Fruit fly (Drosophila melanogaster) whole organism, wandering third instar larva: ENCODE measurements around the gene CG43062.

Experiments
- Abd-B ChIP-seq: fragments of >200 bp; optimal IDR thresholded peaks from 2 replicates; lab custom pipeline; 2017; ENCODE audit warnings: missing biosample characterization, missing genetic modification characterization
- CG32264 ChIP-seq: fragments of 200-800 bp; sonication (Bioruptor generic); optimal IDR thresholded peaks from 2 replicates; lab custom pipeline; 2016; ENCODE audit warnings: missing biosample characterization, missing genetic modification characterization
- CrebA ChIP-seq: fragments of 200-800 bp; sonication (Bioruptor generic); optimal IDR thresholded peaks from 2 replicates; lab custom pipeline; 2016; ENCODE audit warnings: missing biosample characterization, mild to moderate bottlenecking, missing genetic modification characterization, borderline replicate concordance
- Dfd ChIP-seq: fragments of >200 bp; optimal IDR thresholded peaks from 2 replicates; lab custom pipeline; 2017; ENCODE audit warnings: missing biosample characterization, missing genetic modification characterization
- Dif ChIP-seq: fragments of 200-275, 200-300 bp; sonication (Bioruptor generic); optimal IDR thresholded peaks from 2 replicates; lab custom pipeline; 2018; ENCODE audit warnings: missing biosample characterization, missing genetic modification characterization; ENCODE audit not compliant: partially characterized antibody
- HLH106 ChIP-seq: fragments of 200-800 bp; optimal IDR thresholded peaks from 3 replicates; lab custom pipeline; 2019; ENCODE audit warnings: missing biosample characterization, mild to moderate bottlenecking, missing genetic modification characterization, moderate library complexity
- Hr83 ChIP-seq: fragments of 200-300 bp; sonication (Bioruptor generic); optimal IDR thresholded peaks from 2 replicates; lab custom pipeline; 2016; ENCODE audit warnings: missing biosample characterization, mild to moderate bottlenecking, missing genetic modification characterization, moderate library complexity; ENCODE audit not compliant: poor library complexity, severe bottlenecking
- Jra ChIP-seq: sonication (Bioruptor generic); optimal IDR thresholded peaks from 2 replicates; lab custom pipeline; 2016; ENCODE audit warnings: missing biosample characterization, missing genetic modification characterization
- Mio ChIP-seq: sonication (Bioruptor generic); optimal IDR thresholded peaks from 2 replicates; lab custom pipeline; 2016; ENCODE audit warnings: missing biosample characterization, missing genetic modification characterization
- Myc ChIP-seq: fragments of >200 bp; optimal IDR thresholded peaks from 2 replicates; lab custom pipeline; 2017
- N ChIP-seq: fragments of >200 bp; optimal IDR thresholded peaks from 2 replicates; lab custom pipeline; 2018; ENCODE audit warnings: missing biosample characterization, missing external identifiers, missing genetic modification characterization
- OdsH ChIP-seq: fragments of 200-800 bp; sonication (Bioruptor generic); optimal IDR thresholded peaks from 2 replicates; lab custom pipeline; 2016; ENCODE audit warnings: missing biosample characterization, mild to moderate bottlenecking, missing genetic modification characterization
- Rel ChIP-seq, 2 experiments: fragments of 200-800 bp; sonication (Bioruptor generic) in 1 of 2; optimal IDR thresholded peaks; 2 replicates in 1 of 2; 3 replicates in 1 of 2; lab custom pipeline; 2016 to 2019; ENCODE audit warnings: mild to moderate bottlenecking in 2 of 2, missing biosample characterization in 2 of 2, missing genetic modification characterization in 2 of 2, moderate library complexity in 1 of 2
- Sp1 ChIP-seq: fragments of 200-800 bp; sonication (Bioruptor generic); optimal IDR thresholded peaks from 3 replicates; lab custom pipeline; 2019; ENCODE audit warnings: missing biosample characterization, mild to moderate bottlenecking, missing genetic modification characterization, moderate library complexity
- br ChIP-seq: fragments of 200-800 bp; sonication (Bioruptor generic); optimal IDR thresholded peaks from 2 replicates; lab custom pipeline; 2016; ENCODE audit warnings: missing biosample characterization, missing genetic modification characterization
- brk ChIP-seq: fragments of 200-800 bp; sonication (Bioruptor generic); optimal IDR thresholded peaks from 2 replicates; lab custom pipeline; 2016; ENCODE audit warnings: missing biosample characterization, mild to moderate bottlenecking, missing genetic modification characterization
- dmrt93B ChIP-seq: fragments of 200-800 bp; sonication (Bioruptor generic); optimal IDR thresholded peaks from 2 replicates; lab custom pipeline; 2018; ENCODE audit warnings: missing biosample characterization, mild to moderate bottlenecking, missing genetic modification characterization
- dsf ChIP-seq: sonication (Bioruptor generic); optimal IDR thresholded peaks from 2 replicates; lab custom pipeline; 2016; ENCODE audit warnings: missing biosample characterization, missing genetic modification characterization, borderline replicate concordance
- ey ChIP-seq: fragments of 200-800 bp; sonication (Bioruptor generic); optimal IDR thresholded peaks from 2 replicates; lab custom pipeline; 2016; ENCODE audit warnings: missing biosample characterization, missing genetic modification characterization
- foxo ChIP-seq, 2 experiments: fragments of 200-800 bp; sonication (Bioruptor generic); optimal IDR thresholded peaks; 2 replicates in 1 of 2; 3 replicates in 1 of 2; lab custom pipeline; 2016 to 2017; ENCODE audit warnings: missing biosample characterization in 2 of 2, missing genetic modification characterization in 2 of 2
- h ChIP-seq: fragments of 200-800 bp; sonication (Bioruptor generic); optimal IDR thresholded peaks from 3 replicates; lab custom pipeline; 2016; ENCODE audit warnings: missing biosample characterization, mild to moderate bottlenecking, missing genetic modification characterization
- rgr ChIP-seq: fragments of 200-800 bp; sonication (Bioruptor generic); optimal IDR thresholded peaks from 3 replicates; lab custom pipeline; 2016; ENCODE audit warnings: missing biosample characterization, mild to moderate bottlenecking, missing genetic modification characterization
- sage ChIP-seq: fragments of 200-800 bp; sonication (Bioruptor generic); optimal IDR thresholded peaks from 2 replicates; lab custom pipeline; 2016; ENCODE audit warnings: missing biosample characterization, mild to moderate bottlenecking, missing genetic modification characterization
- sv ChIP-seq: fragments of 200-800 bp; sonication (Bioruptor generic); optimal IDR thresholded peaks from 3 replicates; lab custom pipeline; 2016; ENCODE audit warnings: missing biosample characterization, missing genetic modification characterization
- usp ChIP-seq: fragments of >200 bp; optimal IDR thresholded peaks from 2 replicates; lab custom pipeline; 2017; ENCODE audit warnings: missing biosample characterization, missing genetic modification characterization
- woc ChIP-seq: sonication (Bioruptor generic); optimal IDR thresholded peaks from 2 replicates; lab custom pipeline; 2016; ENCODE audit warnings: missing biosample characterization, mild to moderate bottlenecking, missing genetic modification characterization

The CG43062 gene

DNA sequence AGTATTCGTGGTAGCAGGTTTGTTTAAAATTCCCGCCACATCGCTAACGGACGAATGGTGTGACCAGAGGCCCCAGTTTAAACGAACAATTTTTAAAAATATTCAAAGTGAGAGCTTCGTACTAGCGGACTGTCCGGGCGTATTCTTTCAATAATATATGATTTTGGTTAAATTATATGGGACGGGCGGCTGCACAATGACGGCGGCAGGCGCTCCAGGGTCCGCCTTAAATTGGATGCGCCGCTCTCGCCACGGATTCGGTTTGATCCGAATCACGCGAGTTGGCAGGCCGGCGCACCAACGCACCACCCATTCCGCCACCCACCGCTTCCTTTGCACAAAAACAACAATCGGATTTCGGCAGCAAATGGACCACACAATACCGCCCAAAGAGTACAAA, 14.8 kb upstream of the CG43062 start, which contains the start of gene CG14721:
Gene CG14721 (plus strand): TSS at position 111 of the 400 bp plus-strand sequence.
- TF ChIP-seq ey (GFP tag; lab: Kevin White, UChicago) (peak; percentile 6), sage (GFP tag; lab: Kevin White, UChicago) (no peak)

DNA sequence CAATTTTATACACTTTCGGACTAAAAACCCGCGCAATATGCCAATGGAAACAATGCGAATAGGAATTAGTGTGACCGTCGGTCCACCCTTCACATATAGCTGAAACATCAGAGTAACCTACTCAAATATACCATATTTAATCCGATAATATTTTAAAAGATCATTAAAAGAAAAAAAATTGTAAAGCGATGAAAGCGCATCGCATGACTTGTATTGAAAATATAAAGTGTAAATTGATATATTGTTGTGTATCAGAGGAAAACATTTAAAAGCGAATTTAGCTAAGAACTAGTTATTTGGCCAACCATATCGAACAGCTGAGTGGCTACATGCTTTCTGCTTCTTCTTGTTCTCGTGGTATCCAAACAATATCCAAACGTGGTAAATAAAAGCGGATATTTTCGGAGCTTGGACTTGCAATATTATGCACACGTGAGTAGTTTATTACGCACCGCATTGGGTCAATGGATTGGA, 8.4 kb upstream of the CG43062 start, which contains the start of the genes Blm and CG14722:
Gene Blm (minus strand): TSS at position 54 of the 474 bp plus-strand sequence.
Gene CG14722 (plus strand): TSS at position 161 of the 474 bp plus-strand sequence.
- TF ChIP-seq ey (GFP tag; lab: Kevin White, UChicago) (no peak), CrebA (GFP tag; lab: Kevin White, UChicago) (no peak), Myc (lab: Kevin White, UChicago) (peak; percentile 73), HLH106 (tag; lab: Kevin White, UChicago) (no peak), Hr83 (GFP tag; lab: Kevin White, UChicago) (no peak), foxo (GFP tag; optimal IDR thresholded peaks at IDR 0.05; lab: Kevin White, UChicago) (no peak), dmrt93B (GFP tag; lab: Kevin White, UChicago) (no peak), Abd-B (GFP tag; lab: Kevin White, UChicago) (no peak), Rel (GFP tag; optimal IDR thresholded peaks at IDR 0.05; lab: Kevin White, UChicago) (no peak), Rel (tag; optimal IDR thresholded peaks at IDR 0.05; lab: Kevin White, UChicago) (peak; percentile 1), Dif (GFP tag; lab: Kevin White, UChicago) (no peak), CG32264 (GFP tag; lab: Kevin White, UChicago) (no peak), Mio (GFP tag; lab: Kevin White, UChicago) (no peak), Jra (no peak), woc (GFP tag; lab: Kevin White, UChicago) (no peak), dsf (GFP tag; lab: Kevin White, UChicago) (no peak)

DNA sequence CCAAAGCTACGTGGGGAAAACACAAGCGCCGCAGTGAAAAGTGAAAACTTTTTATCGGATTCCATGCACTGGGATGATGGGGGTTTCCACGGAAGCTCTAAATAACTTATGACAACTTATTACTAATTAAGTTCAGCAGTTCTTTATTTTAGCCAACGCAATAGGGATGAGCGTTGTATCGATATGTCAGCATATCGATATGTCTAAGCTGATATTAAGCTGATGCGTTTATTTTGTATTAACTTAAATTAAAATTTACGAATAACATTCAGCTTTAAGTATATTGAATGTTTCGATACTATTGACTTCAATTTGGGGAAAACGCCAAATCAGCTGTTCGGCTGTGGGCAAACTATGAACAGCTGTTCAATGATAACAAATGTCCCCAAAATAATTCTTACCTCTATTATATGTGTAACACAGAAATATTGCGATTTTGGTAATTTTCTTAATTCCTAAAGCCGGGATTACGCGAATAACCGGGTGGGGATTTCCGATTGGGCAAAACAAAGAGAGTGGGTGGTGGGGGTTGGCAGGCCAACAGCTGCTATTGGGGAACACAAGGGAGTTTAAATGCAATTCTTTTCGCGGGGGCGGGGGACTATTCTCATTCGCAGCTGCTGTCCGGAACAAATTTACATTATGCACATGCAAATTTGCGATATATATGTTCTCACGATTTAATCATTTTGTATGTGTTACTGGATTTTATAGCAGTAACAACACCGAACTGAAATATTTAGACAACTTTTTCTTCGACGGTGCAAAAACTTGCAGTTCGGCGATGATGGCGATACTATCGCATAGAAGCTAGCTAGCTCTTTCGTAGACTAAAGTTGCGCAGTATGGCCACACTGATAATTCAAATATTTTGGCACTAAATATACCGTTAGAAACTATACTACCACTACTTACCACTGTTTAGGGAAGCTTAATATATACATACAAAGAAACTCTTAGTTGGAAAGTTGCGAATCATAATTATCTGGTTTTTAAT, 538 bp upstream of the CG43062 start, which contains the start of gene CG6923:
Gene CG6923 (minus strand): TSS at position 733 of the 997 bp plus-strand sequence.
- TF ChIP-seq N (GFP tag; lab: Kevin White, UChicago): no peak
- TF ChIP-seq sv (GFP tag; lab: Kevin White, UChicago): no peak
- no peak for TF ChIP-seq Dfd (GFP tag; lab: Kevin White, UChicago)
- no peak for TF ChIP-seq Sp1
- TF ChIP-seq foxo (GFP tag; optimal IDR thresholded peaks at IDR 0.05; lab: Kevin White, UChicago): peak in 1 of 2 experiments; percentile 3
- peak; percentile 2 for TF ChIP-seq Hr83 (GFP tag; lab: Kevin White, UChicago)
- no peak for TF ChIP-seq Rel (GFP tag; optimal IDR thresholded peaks at IDR 0.05; lab: Kevin White, UChicago)
- TF ChIP-seq Rel (tag; optimal IDR thresholded peaks at IDR 0.05; lab: Kevin White, UChicago): peak; percentile 73
- peak; percentile 24 for TF ChIP-seq Myc (lab: Kevin White, UChicago)
- no peak for TF ChIP-seq CG32264 (GFP tag; lab: Kevin White, UChicago)
- TF ChIP-seq Jra: no peak
- TF ChIP-seq HLH106 (tag; lab: Kevin White, UChicago): no peak

DNA sequence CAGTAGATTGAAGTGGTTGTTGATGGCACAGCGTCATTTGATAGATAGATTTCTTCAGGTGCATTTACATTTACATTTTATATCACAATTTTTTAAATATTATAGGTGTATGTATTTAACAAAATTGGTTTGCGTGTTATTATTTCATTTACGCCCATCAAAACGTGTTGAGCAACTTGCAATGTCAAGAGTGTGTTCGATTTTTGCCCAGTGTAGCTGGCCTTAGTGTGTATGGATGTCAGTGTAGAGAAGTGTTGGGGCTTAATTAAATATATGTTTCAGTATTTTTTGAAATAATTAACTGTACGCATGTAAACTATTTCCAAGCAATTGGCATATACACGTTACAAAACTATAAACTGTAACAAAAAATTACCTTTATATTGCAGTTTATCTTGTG, 1.6 kb downstream of the CG43062 start:
- TF ChIP-seq h: peak; percentile 5
- no peak for TF ChIP-seq Rel (GFP tag; optimal IDR thresholded peaks at IDR 0.05; lab: Kevin White, UChicago)
- no peak for TF ChIP-seq Rel (tag; optimal IDR thresholded peaks at IDR 0.05; lab: Kevin White, UChicago)
- peak; percentile 15 for TF ChIP-seq rgr (GFP tag; lab: Kevin White, UChicago)

DNA sequence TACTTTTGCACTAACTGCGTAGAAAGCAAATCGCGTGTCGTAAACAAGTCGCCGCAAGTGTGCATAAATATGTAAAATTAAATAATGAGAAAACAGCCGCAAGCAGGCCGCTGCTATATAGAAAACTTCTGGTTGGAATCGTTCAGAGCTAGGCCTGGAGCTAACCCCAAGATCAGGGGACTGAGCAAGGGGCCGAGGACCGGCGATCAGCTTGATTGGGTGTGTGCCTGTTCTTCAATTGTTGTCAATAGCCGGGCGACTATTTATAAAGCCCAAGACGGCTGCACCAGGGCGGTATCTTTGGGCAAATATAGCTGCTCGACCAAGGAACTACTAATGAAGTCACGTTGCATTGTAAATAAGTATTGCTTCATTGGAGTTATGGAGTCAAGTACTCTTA, 6.6 kb downstream of the CG43062 start:
- TF ChIP-seq h: no peak
- no peak for TF ChIP-seq usp (GFP tag; lab: Kevin White, UChicago)
- TF ChIP-seq CG32264 (GFP tag; lab: Kevin White, UChicago): no peak
- TF ChIP-seq brk (GFP tag; lab: Kevin White, UChicago): no peak
- no peak for TF ChIP-seq br (GFP tag; lab: Kevin White, UChicago)
- TF ChIP-seq Sp1: no peak
- no peak for TF ChIP-seq Dif (GFP tag; lab: Kevin White, UChicago)
- no peak for TF ChIP-seq Abd-B (GFP tag; lab: Kevin White, UChicago)
- TF ChIP-seq foxo (GFP tag; optimal IDR thresholded peaks at IDR 0.05; lab: Kevin White, UChicago): no peak
- TF ChIP-seq Myc (lab: Kevin White, UChicago): no peak
- TF ChIP-seq Jra: no peak
- no peak for TF ChIP-seq OdsH (GFP tag; lab: Kevin White, UChicago)
